Worm (Caenorhabditis elegans) whole organism, L3 larva: ENCODE data around the gene cnd-1.

ENCODE experiments used
- R02D3.7 ChIP-seq: fragments of 150-350 bp; optimal IDR thresholded peaks from 2 replicates; lab custom pipeline; 2014; ENCODE audit warnings: missing biosample characterization, missing genetic modification characterization
- ZK546.5 ChIP-seq: sonication (generic microtip); optimal IDR thresholded peaks from 2 replicates; lab custom pipeline; 2017; ENCODE audit warnings: missing biosample characterization, missing genetic modification characterization
- aly-2 ChIP-seq: fragments of 150-350 bp; optimal IDR thresholded peaks from 2 replicates; lab custom pipeline; 2014; ENCODE audit warnings: missing biosample characterization, missing genetic modification characterization
- ama-1 ChIP-seq: fragments of 150-350 bp; optimal IDR thresholded peaks from 2 replicates; lab custom pipeline; 2018
- ceh-16 ChIP-seq: sonication (generic microtip); optimal IDR thresholded peaks from 2 replicates; lab custom pipeline; 2017; ENCODE audit warnings: missing biosample characterization, missing genetic modification characterization
- ceh-28 ChIP-seq: fragments of 150-350 bp; optimal IDR thresholded peaks from 2 replicates; lab custom pipeline; 2014; ENCODE audit warnings: missing biosample characterization, missing genetic modification reagents, missing genetic modification characterization
- ceh-82 ChIP-seq: fragments of 150-350 bp; optimal IDR thresholded peaks from 2 replicates; lab custom pipeline; 2014; ENCODE audit warnings: missing biosample characterization, missing genetic modification characterization
- ceh-9 ChIP-seq: sonication (generic microtip); optimal IDR thresholded peaks from 2 replicates; lab custom pipeline; 2018; ENCODE audit warnings: missing biosample characterization, missing genetic modification characterization
- daf-12 ChIP-seq: fragments of 150-350 bp; optimal IDR thresholded peaks from 2 replicates; lab custom pipeline; 2014; ENCODE audit warnings: missing biosample characterization, missing genetic modification reagents, missing genetic modification characterization
- egl-5 ChIP-seq: fragments of 150-350 bp; optimal IDR thresholded peaks from 2 replicates; lab custom pipeline; 2017; ENCODE audit warnings: missing biosample characterization, missing genetic modification reagents, missing genetic modification characterization, inconsistent platforms
- elt-2 ChIP-seq: sonication (generic microtip); optimal IDR thresholded peaks from 2 replicates; lab custom pipeline; 2016; ENCODE audit warnings: missing genetic modification reagents, mild to moderate bottlenecking, missing genetic modification characterization, missing compliant biosample characterization
- elt-3 ChIP-seq, 3 experiments: fragments of 150-350 bp in 1 of 3; sonication (generic microtip) in 2 of 3; optimal IDR thresholded peaks; 2 replicates in 2 of 3; 4 replicates in 1 of 3; lab custom pipeline; 2014 to 2017; ENCODE audit warnings: missing biosample characterization in 3 of 3, missing genetic modification characterization in 3 of 3
- eor-1 ChIP-seq, 2 experiments: fragments of 150-350 bp; optimal IDR thresholded peaks; 2 replicates each; lab custom pipeline; 2014 to 2018; ENCODE audit warnings: missing biosample characterization in 2 of 2, missing genetic modification characterization in 2 of 2
- fkh-10 ChIP-seq: sonication (generic microtip); optimal IDR thresholded peaks from 2 replicates; lab custom pipeline; 2017; ENCODE audit warnings: missing biosample characterization, missing genetic modification reagents, missing genetic modification characterization
- fos-1 ChIP-seq: fragments of 150-350 bp; optimal IDR thresholded peaks from 2 replicates; lab custom pipeline; 2014; ENCODE audit warnings: missing biosample characterization, missing genetic modification characterization
- hmg-11 ChIP-seq: sonication (generic microtip); optimal IDR thresholded peaks from 2 replicates; lab custom pipeline; 2016; ENCODE audit warnings: missing genetic modification characterization, missing compliant biosample characterization
- jun-1 ChIP-seq: fragments of 150-350 bp; optimal IDR thresholded peaks from 2 replicates; lab custom pipeline; 2014; ENCODE audit warnings: missing biosample characterization, missing genetic modification reagents, missing genetic modification characterization
- lin-39 ChIP-seq: fragments of 150-350 bp; optimal IDR thresholded peaks from 2 replicates; lab custom pipeline; 2018; ENCODE audit warnings: missing biosample characterization, missing genetic modification reagents, missing genetic modification characterization
- mdl-1 ChIP-seq: fragments of 150-350 bp; optimal IDR thresholded peaks from 2 replicates; lab custom pipeline; 2014; ENCODE audit warnings: missing biosample characterization, missing genetic modification characterization
- mml-1 ChIP-seq: fragments of 150-350 bp; sonication (generic microtip); optimal IDR thresholded peaks from 3 replicates; lab custom pipeline; 2014; ENCODE audit warnings: missing biosample characterization, missing genetic modification characterization
- nfya-1 ChIP-seq: sonication (generic microtip); optimal IDR thresholded peaks from 2 replicates; lab custom pipeline; 2017; ENCODE audit warnings: missing genetic modification characterization, mild to moderate bottlenecking, missing compliant biosample characterization, antibody characterized with exemption, moderate library complexity; ENCODE audit not compliant: insufficient read depth
- nhr-11 ChIP-seq: fragments of 150-350 bp; optimal IDR thresholded peaks from 2 replicates; lab custom pipeline; 2014; ENCODE audit warnings: missing biosample characterization, missing genetic modification characterization
- nhr-12 ChIP-seq: fragments of 150-350 bp; optimal IDR thresholded peaks from 2 replicates; lab custom pipeline; 2014; ENCODE audit warnings: missing biosample characterization, missing genetic modification characterization
- nhr-23 ChIP-seq: fragments of 150-350 bp; optimal IDR thresholded peaks from 2 replicates; lab custom pipeline; 2014; ENCODE audit warnings: missing biosample characterization, missing genetic modification reagents, missing genetic modification characterization
- nhr-43 ChIP-seq: sonication (generic microtip); optimal IDR thresholded peaks from 2 replicates; lab custom pipeline; 2016; ENCODE audit warnings: mild to moderate bottlenecking, missing genetic modification characterization, missing compliant biosample characterization; ENCODE audit not compliant: poor library complexity, severe bottlenecking
- nhr-67 ChIP-seq: fragments of 150-350 bp; optimal IDR thresholded peaks from 2 replicates; lab custom pipeline; 2014; ENCODE audit warnings: missing biosample characterization, missing genetic modification characterization
- nhr-76 ChIP-seq: fragments of 150-350 bp; sonication (generic microtip); optimal IDR thresholded peaks from 5 replicates; lab custom pipeline; 2014; ENCODE audit warnings: missing biosample characterization, missing genetic modification characterization
- nhr-77 ChIP-seq: fragments of 150-350 bp; optimal IDR thresholded peaks from 2 replicates; lab custom pipeline; 2014; ENCODE audit warnings: missing biosample characterization, missing genetic modification characterization
- pha-4 ChIP-seq: fragments of 150-350 bp; optimal IDR thresholded peaks from 2 replicates; lab custom pipeline; 2014; ENCODE audit warnings: missing biosample characterization, missing genetic modification reagents, missing genetic modification characterization
- pqm-1 ChIP-seq: fragments of 150-350 bp; optimal IDR thresholded peaks from 2 replicates; lab custom pipeline; 2017; ENCODE audit warnings: missing biosample characterization, missing genetic modification characterization, inconsistent platforms
- skn-1 ChIP-seq: fragments of 150-350 bp; optimal IDR thresholded peaks from 2 replicates; lab custom pipeline; 2014; ENCODE audit warnings: missing biosample characterization, missing genetic modification characterization
- snpc-4 ChIP-seq: fragments of 150-350 bp; optimal IDR thresholded peaks from 2 replicates; lab custom pipeline; 2014; ENCODE audit warnings: missing biosample characterization, missing genetic modification characterization
- tbx-2 ChIP-seq: sonication (generic microtip); optimal IDR thresholded peaks from 2 replicates; lab custom pipeline; 2016; ENCODE audit warnings: mild to moderate bottlenecking, missing genetic modification characterization, missing compliant biosample characterization
- zag-1 ChIP-seq: fragments of 150-350 bp; optimal IDR thresholded peaks from 2 replicates; lab custom pipeline; 2014; ENCODE audit warnings: missing biosample characterization, missing genetic modification characterization
- ztf-11 ChIP-seq: fragments of 150-350 bp; optimal IDR thresholded peaks from 2 replicates; lab custom pipeline; 2014; ENCODE audit warnings: missing biosample characterization, missing genetic modification characterization
- ztf-4 ChIP-seq: fragments of 150-350 bp; optimal IDR thresholded peaks from 2 replicates; lab custom pipeline; 2014; ENCODE audit warnings: missing biosample characterization, missing genetic modification characterization

The cnd-1 gene

DNA sequence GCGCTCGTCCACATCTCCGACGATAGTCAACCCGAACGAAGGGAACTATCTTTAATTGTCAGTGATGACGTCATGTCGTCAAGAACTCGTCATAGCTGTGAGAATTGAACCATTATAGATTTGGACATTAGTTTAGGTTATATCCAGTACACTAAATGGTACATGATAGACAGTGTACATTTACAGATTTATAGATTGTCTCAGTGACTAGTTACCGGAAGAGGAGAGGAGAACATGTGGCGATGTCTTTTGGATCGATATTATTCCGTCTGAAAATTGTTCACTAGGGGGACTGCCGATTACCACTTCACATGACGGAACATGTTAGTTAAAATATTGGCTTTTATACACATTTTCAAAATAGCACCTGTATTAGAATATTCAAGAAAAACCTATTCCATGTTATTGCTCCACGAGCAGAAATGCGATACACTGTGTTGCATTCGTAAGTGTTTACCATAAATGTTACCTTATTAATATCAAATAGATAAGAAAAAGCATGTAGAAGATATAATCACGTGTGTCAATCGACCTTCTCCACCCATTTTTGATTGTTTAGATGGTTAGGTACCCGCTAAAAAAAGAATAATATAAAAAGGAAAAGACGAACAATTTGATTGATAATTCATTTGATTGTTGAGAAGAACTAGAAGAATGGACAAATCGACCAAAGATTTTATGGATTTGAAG lies 22.9 kb upstream of the cnd-1 start, which contains the start of gene ZC395.5:
Gene ZC395.5, plus strand, starts transcription at position 632 of the 690 bp plus-strand sequence.
- peak; percentile 15 for TF ChIP-seq ama-1 (lab: Kevin White, UChicago)
- TF ChIP-seq fos-1 (tag; lab: Kevin White, UChicago) = no peak
- peak; percentile 74 for TF ChIP-seq pqm-1 (tag; lab: Kevin White, UChicago)
- TF ChIP-seq aly-2 = no peak
- no peak for TF ChIP-seq ceh-9 (tag; lab: Kevin White, UChicago)
- TF ChIP-seq ZK546.5 (tag; lab: Kevin White, UChicago) = no peak
- no peak for TF ChIP-seq nhr-76 (tag; lab: Kevin White, UChicago)
- no peak for TF ChIP-seq nhr-77 (tag; lab: Kevin White, UChicago)
- TF ChIP-seq pha-4 (tag; lab: Kevin White, UChicago) = peak; percentile 57
- no peak for TF ChIP-seq ztf-11
- TF ChIP-seq nhr-43 = no peak
- no peak for TF ChIP-seq daf-12 (tag; lab: Kevin White, UChicago)
- no peak for TF ChIP-seq zag-1
- TF ChIP-seq snpc-4 = no peak
- no peak for TF ChIP-seq skn-1 (tag; lab: Kevin White, UChicago)
- TF ChIP-seq elt-2 = peak; percentile 57
- TF ChIP-seq fkh-10 (GFP tag; lab: Kevin White, UChicago) = no peak
- no peak for TF ChIP-seq ceh-82 (tag; lab: Kevin White, UChicago)

DNA sequence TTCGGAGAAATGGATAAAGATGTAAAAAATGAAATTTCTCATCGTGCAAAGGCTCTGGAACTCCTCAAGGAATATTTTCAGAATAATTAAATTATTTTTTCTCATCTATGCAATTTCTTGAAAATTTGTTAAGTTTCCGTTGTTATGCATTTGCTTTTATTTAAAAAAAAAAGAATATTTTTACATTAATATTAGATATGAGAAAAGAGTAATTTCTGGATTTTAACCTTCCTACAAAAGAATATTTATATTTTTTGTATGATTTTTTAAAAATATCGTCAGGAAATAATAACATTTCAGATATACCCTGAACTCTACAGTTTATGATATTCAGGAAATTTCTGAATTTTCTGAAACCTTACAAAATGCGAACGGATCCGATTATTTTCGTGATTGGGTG lies 20.4 kb upstream of the cnd-1 start, which contains the start of gene gro-1:
Gene gro-1, plus strand, starts transcription at position 301 of the 400 bp plus-strand sequence.
- TF ChIP-seq hmg-11 (tag; lab: Kevin White, UChicago) = no peak
- no peak for TF ChIP-seq elt-2
- TF ChIP-seq nhr-12 (tag; lab: Kevin White, UChicago) = no peak
- TF ChIP-seq nhr-67 (tag; lab: Kevin White, UChicago) = no peak
- TF ChIP-seq tbx-2 (tag; lab: Kevin White, UChicago) = no peak
- no peak for TF ChIP-seq nhr-23 (tag; lab: Kevin White, UChicago)
- no peak for TF ChIP-seq nfya-1 (tag; lab: Kevin White, UChicago)
- no peak for TF ChIP-seq ztf-4
- no peak for TF ChIP-seq ceh-82 (tag; lab: Kevin White, UChicago)
- TF ChIP-seq ZK546.5 (tag; lab: Kevin White, UChicago) = no peak
- TF ChIP-seq fkh-10 (GFP tag; lab: Kevin White, UChicago) = no peak
- TF ChIP-seq pqm-1 (tag; lab: Kevin White, UChicago) = no peak
- TF ChIP-seq ztf-11 = no peak
- no peak for TF ChIP-seq snpc-4
- TF ChIP-seq R02D3.7 (tag; lab: Kevin White, UChicago) = no peak
- TF ChIP-seq nhr-11 (tag; lab: Kevin White, UChicago) = no peak
- no peak for TF ChIP-seq nhr-77 (tag; lab: Kevin White, UChicago)
- no peak for TF ChIP-seq mml-1
- no peak for TF ChIP-seq mdl-1 (tag; lab: Kevin White, UChicago)

ce11 chrIII:5263299-5263993 lies 19.0 kb upstream of the cnd-1 start, which contains the start of the genes C34E10.9 and hap-1:
C34E10.9 (minus strand) TSS chrIII:5263399.
hap-1 (plus strand) TSS chrIII:5263943.
- TF ChIP-seq lin-39 (tag; lab: Kevin White, UChicago) (no peak), elt-3 (tag; optimal IDR thresholded peaks at IDR 0.05; lab: Kevin White, UChicago) (no peak), jun-1 (tag; lab: Kevin White, UChicago) (no peak), nhr-23 (tag; lab: Kevin White, UChicago) (no peak), pha-4 (tag; lab: Kevin White, UChicago) (no peak)

- no peak for TF ChIP-seq egl-5
- TF ChIP-seq hmg-11 (tag; lab: Kevin White, UChicago) = no peak
- no peak for TF ChIP-seq skn-1 (tag; lab: Kevin White, UChicago)
- TF ChIP-seq nhr-76 (tag; lab: Kevin White, UChicago) = no peak
- no peak for TF ChIP-seq fos-1 (tag; lab: Kevin White, UChicago)
- no peak for TF ChIP-seq ceh-28
- no peak for TF ChIP-seq ceh-16 (tag; lab: Kevin White, UChicago)
- TF ChIP-seq pha-4 (tag; lab: Kevin White, UChicago) = no peak
- TF ChIP-seq eor-1 (tag; optimal IDR thresholded peaks at IDR 0.05; lab: Kevin White, UChicago) = no peak
- no peak for TF ChIP-seq nhr-12 (tag; lab: Kevin White, UChicago)
- no peak for TF ChIP-seq daf-12 (tag; lab: Kevin White, UChicago)
- no peak for TF ChIP-seq ztf-4
- TF ChIP-seq mml-1 = no peak
These were observed 16.0 kb upstream of the cnd-1 start, which contains the start of gene gop-3 for ce11 chrIII:5260394-5260793. gop-3 (plus strand) TSS chrIII:5260694.
